Fruit fly (Drosophila melanogaster) whole organism, embryonic: ENCODE results near the gene Taf10.

Experiments used
- Atf-2 ChIP-seq: fragments of 200-800 bp; sonication (Bioruptor generic); optimal IDR thresholded peaks from 2 replicates; lab custom pipeline; 2016; ENCODE audit warnings: missing biosample characterization, missing genetic modification characterization
- CG11504 ChIP-seq: fragments of 200-800 bp; sonication (Bioruptor generic); optimal IDR thresholded peaks from 3 replicates; lab custom pipeline; 2019; ENCODE audit warnings: missing biosample characterization, mild to moderate bottlenecking, missing genetic modification characterization, moderate library complexity
- CG12104 ChIP-seq: fragments of 200-800 bp; sonication (Bioruptor generic); optimal IDR thresholded peaks from 3 replicates; lab custom pipeline; 2016; ENCODE audit warnings: missing biosample characterization, missing genetic modification characterization
- CG12236 ChIP-seq: fragments of 200-800 bp; sonication (Bioruptor generic); optimal IDR thresholded peaks from 2 replicates; lab custom pipeline; 2016; ENCODE audit warnings: missing biosample characterization, missing genetic modification characterization
- CG13296 ChIP-seq: fragments of 200-800 bp; sonication (Bioruptor generic); optimal IDR thresholded peaks from 3 replicates; lab custom pipeline; 2018; ENCODE audit warnings: missing biosample characterization, mild to moderate bottlenecking, missing genetic modification characterization
- CG13424 ChIP-seq: fragments of 200-800 bp; sonication (Bioruptor generic); optimal IDR thresholded peaks from 2 replicates; lab custom pipeline; 2019; ENCODE audit warnings: missing biosample characterization, mild to moderate bottlenecking, missing genetic modification characterization, moderate library complexity
- CG13775 ChIP-seq: fragments of 200-800 bp; sonication (Bioruptor generic); optimal IDR thresholded peaks from 3 replicates; lab custom pipeline; 2017; ENCODE audit warnings: missing biosample characterization, mild to moderate bottlenecking, missing genetic modification characterization
- CG1529 ChIP-seq: fragments of 200-800 bp; sonication (Bioruptor generic); optimal IDR thresholded peaks from 3 replicates; lab custom pipeline; 2018; ENCODE audit warnings: missing biosample characterization, missing genetic modification characterization
- CG16863 ChIP-seq: fragments of 200-800 bp; sonication (Bioruptor generic); optimal IDR thresholded peaks from 3 replicates; lab custom pipeline; 2016; ENCODE audit warnings: missing biosample characterization, missing genetic modification characterization
- CG18011 ChIP-seq: fragments of 200-800 bp; sonication (Bioruptor generic); optimal IDR thresholded peaks from 2 replicates; lab custom pipeline; 2017; ENCODE audit warnings: missing biosample characterization, missing genetic modification characterization, mild to moderate bottlenecking, moderate library complexity, missing genotype
- CG2116 ChIP-seq: fragments of 200-800 bp; sonication (Bioruptor generic); optimal IDR thresholded peaks from 3 replicates; lab custom pipeline; 2018; ENCODE audit warnings: missing biosample characterization, mild to moderate bottlenecking, missing genetic modification characterization
- CG2202 ChIP-seq: fragments of 200-800 bp; sonication (Bioruptor generic); optimal IDR thresholded peaks from 2 replicates; lab custom pipeline; 2018; ENCODE audit warnings: missing biosample characterization, mild to moderate bottlenecking, missing genetic modification characterization
- CG2712 ChIP-seq: fragments of 200-800 bp; optimal IDR thresholded peaks from 3 replicates; lab custom pipeline; 2019; ENCODE audit warnings: missing biosample characterization, mild to moderate bottlenecking, missing genetic modification characterization, moderate library complexity
- CG30431 ChIP-seq: fragments of 200-800 bp; sonication (Bioruptor generic); optimal IDR thresholded peaks from 2 replicates; lab custom pipeline; 2017; ENCODE audit warnings: missing biosample characterization, missing genetic modification characterization
- CG3281 ChIP-seq: fragments of 200-800 bp; sonication (Bioruptor generic); optimal IDR thresholded peaks from 3 replicates; lab custom pipeline; 2017; ENCODE audit warnings: missing biosample characterization, mild to moderate bottlenecking, missing genetic modification characterization
- CG3847 ChIP-seq: fragments of 200-800 bp; sonication (Bioruptor generic); IDR thresholded peaks from 2 replicates; pipeline ENCODE4 v1.3.6; 2022; ENCODE audit warnings: missing biosample characterization, missing genetic modification characterization
- CG8281 ChIP-seq: fragments of 200-800 bp; sonication (Bioruptor generic); optimal IDR thresholded peaks from 2 replicates; lab custom pipeline; 2018; ENCODE audit warnings: missing biosample characterization, mild to moderate bottlenecking, missing genetic modification characterization, moderate library complexity
- CG8478 ChIP-seq: fragments of >200 bp; optimal IDR thresholded peaks from 2 replicates; lab custom pipeline; 2018
- CG8765 ChIP-seq: fragments of 200-800 bp; sonication (Bioruptor generic); IDR thresholded peaks from 2 replicates; pipeline ENCODE4 v1.3.6; 2022; ENCODE audit warnings: missing biosample characterization, missing genetic modification characterization
- CG8944 ChIP-seq: fragments of 200-800 bp; sonication (Bioruptor generic); optimal IDR thresholded peaks from 3 replicates; lab custom pipeline; 2016; ENCODE audit warnings: missing biosample characterization, missing genetic modification characterization
- CG9876 ChIP-seq: fragments of 200-800 bp; sonication (Bioruptor generic); optimal IDR thresholded peaks from 2 replicates; lab custom pipeline; 2016; ENCODE audit warnings: missing biosample characterization, missing genetic modification characterization
- CoRest ChIP-seq: fragments of 200-800 bp; sonication (Bioruptor generic); optimal IDR thresholded peaks from 3 replicates; lab custom pipeline; 2018; ENCODE audit warnings: missing biosample characterization, mild to moderate bottlenecking, missing genetic modification characterization, moderate library complexity
- Dll ChIP-seq: fragments of 200-800 bp; sonication (Bioruptor generic); IDR thresholded peaks from 4 replicates; pipeline ENCODE4 v1.3.6; 2022; ENCODE audit warnings: missing biosample characterization, missing genetic modification characterization; ENCODE audit not compliant: partially characterized antibody
- Doc2 ChIP-seq: fragments of 200-800 bp; sonication (Bioruptor generic); IDR thresholded peaks from 2 replicates; pipeline ENCODE4 v1.3.6; 2022; ENCODE audit warnings: missing biosample characterization, missing genetic modification characterization
- Dp ChIP-seq: fragments of 200-800 bp; sonication (Bioruptor generic); optimal IDR thresholded peaks from 2 replicates; lab custom pipeline; 2018; ENCODE audit warnings: missing biosample characterization, mild to moderate bottlenecking, missing genetic modification characterization, moderate library complexity
- Elba2 ChIP-seq: fragments of 200-800 bp; sonication (Bioruptor generic); optimal IDR thresholded peaks from 3 replicates; lab custom pipeline; 2016; ENCODE audit warnings: missing biosample characterization, missing genetic modification characterization
- Fer1 ChIP-seq: fragments of 200-800 bp; sonication (Bioruptor generic); optimal IDR thresholded peaks from 2 replicates; lab custom pipeline; 2017; ENCODE audit warnings: missing biosample characterization, mild to moderate bottlenecking, missing genetic modification characterization
- Gsc ChIP-seq: fragments of 200-800 bp; sonication (Bioruptor generic); IDR thresholded peaks from 2 replicates; pipeline ENCODE4 v1.3.6; 2022; ENCODE audit warnings: missing biosample characterization, missing genetic modification characterization
- Hmx ChIP-seq: fragments of 200-800 bp; sonication (Bioruptor generic); optimal IDR thresholded peaks from 2 replicates; lab custom pipeline; 2016; ENCODE audit warnings: missing biosample characterization, missing genetic modification characterization
- Jarid2 ChIP-seq: fragments of 200-800 bp; sonication (Bioruptor generic); optimal IDR thresholded peaks from 3 replicates; lab custom pipeline; 2017; ENCODE audit warnings: mild to moderate bottlenecking, missing biosample characterization, missing genetic modification reagents, missing genetic modification characterization
- MTF-1 ChIP-seq: fragments of 200-800 bp; sonication (Bioruptor generic); optimal IDR thresholded peaks from 2 replicates; lab custom pipeline; 2018; ENCODE audit warnings: missing biosample characterization, mild to moderate bottlenecking, missing genetic modification characterization, borderline replicate concordance
- Mes4 ChIP-seq: fragments of 200-800 bp; sonication (Bioruptor generic); optimal IDR thresholded peaks from 2 replicates; lab custom pipeline; 2016; ENCODE audit warnings: missing biosample characterization, missing genetic modification characterization
- PHDP ChIP-seq: fragments of 200-800 bp; sonication (Bioruptor generic); optimal IDR thresholded peaks from 3 replicates; lab custom pipeline; 2018; ENCODE audit warnings: missing biosample characterization, mild to moderate bottlenecking, missing genetic modification characterization, moderate library complexity
- Poxn ChIP-seq: fragments of 200-800 bp; sonication (Bioruptor generic); IDR thresholded peaks from 2 replicates; pipeline ENCODE4 v1.3.6; 2022; ENCODE audit warnings: missing biosample characterization, missing genetic modification characterization
- Sox100B ChIP-seq: fragments of 200-800 bp; sonication (Bioruptor generic); optimal IDR thresholded peaks from 3 replicates; lab custom pipeline; 2018; ENCODE audit warnings: missing biosample characterization, mild to moderate bottlenecking, missing genetic modification characterization
- Sry-β ChIP-seq: fragments of 200-800 bp; sonication (Bioruptor generic); optimal IDR thresholded peaks from 2 replicates; lab custom pipeline; 2018; ENCODE audit warnings: missing biosample characterization, mild to moderate bottlenecking, missing genetic modification characterization, moderate library complexity
- Usf ChIP-seq: fragments of 200-800 bp; sonication (Bioruptor generic); optimal IDR thresholded peaks from 2 replicates; lab custom pipeline; 2017; ENCODE audit warnings: missing genotype, missing biosample characterization, missing genetic modification characterization
- ab ChIP-seq: fragments of 200-800 bp; sonication (Bioruptor generic); optimal IDR thresholded peaks from 2 replicates; lab custom pipeline; 2016; ENCODE audit warnings: missing biosample characterization, missing genetic modification characterization
- bcd ChIP-seq: fragments of 200-800 bp; sonication (Bioruptor generic); optimal IDR thresholded peaks from 2 replicates; lab custom pipeline; 2017; ENCODE audit warnings: missing biosample characterization, mild to moderate bottlenecking, missing genetic modification characterization
- crol ChIP-seq: fragments of 200-800 bp; sonication (Bioruptor generic); IDR thresholded peaks from 2 replicates; pipeline ENCODE4 v1.3.6; 2022; ENCODE audit warnings: missing biosample characterization, missing genetic modification characterization
- gsb-n ChIP-seq: fragments of 200-800 bp; sonication (Bioruptor generic); optimal IDR thresholded peaks from 3 replicates; lab custom pipeline; 2018; ENCODE audit warnings: missing biosample characterization, mild to moderate bottlenecking, missing genetic modification characterization
- jigr1 ChIP-seq: fragments of 200-800 bp; sonication (Bioruptor generic); IDR thresholded peaks from 3 replicates; pipeline ENCODE4 v1.3.6; 2022; ENCODE audit warnings: missing biosample characterization, missing genetic modification characterization
- kni ChIP-seq: fragments of 200-800 bp; sonication (Bioruptor generic); optimal IDR thresholded peaks from 3 replicates; lab custom pipeline; 2017; ENCODE audit warnings: mild to moderate bottlenecking, missing biosample characterization, missing genetic modification reagents, missing genetic modification characterization
- salm ChIP-seq: fragments of 200-800 bp; sonication (Bioruptor generic); optimal IDR thresholded peaks from 2 replicates; lab custom pipeline; 2018; ENCODE audit warnings: missing biosample characterization, mild to moderate bottlenecking, missing genetic modification characterization
- sd ChIP-seq: fragments of 200-800 bp; sonication (Bioruptor generic); optimal IDR thresholded peaks from 3 replicates; lab custom pipeline; 2018; ENCODE audit warnings: missing biosample characterization, mild to moderate bottlenecking, missing genetic modification characterization, moderate library complexity
- slou ChIP-seq: fragments of 200-800 bp; sonication (Bioruptor generic); optimal IDR thresholded peaks from 3 replicates; lab custom pipeline; 2016; ENCODE audit warnings: missing biosample characterization, missing genetic modification characterization
- ssp ChIP-seq: fragments of 200-800 bp; sonication (Bioruptor generic); IDR thresholded peaks from 2 replicates; pipeline ENCODE4 v1.3.6; 2022; ENCODE audit warnings: missing biosample characterization, missing genetic modification characterization
- tio ChIP-seq: fragments of 200-800 bp; sonication (Bioruptor generic); optimal IDR thresholded peaks from 2 replicates; lab custom pipeline; 2017; ENCODE audit warnings: missing biosample characterization, missing genetic modification characterization, inconsistent platforms
- usp ChIP-seq: fragments of >200 bp; optimal IDR thresholded peaks from 2 replicates; lab custom pipeline; 2017; ENCODE audit warnings: missing biosample characterization, missing genetic modification characterization
- wor ChIP-seq: fragments of 200-800 bp; sonication (Bioruptor generic); IDR thresholded peaks from 2 replicates; pipeline ENCODE4 v1.3.6; 2022; ENCODE audit warnings: missing biosample characterization, missing genetic modification characterization

Gene Taf10

DNA sequence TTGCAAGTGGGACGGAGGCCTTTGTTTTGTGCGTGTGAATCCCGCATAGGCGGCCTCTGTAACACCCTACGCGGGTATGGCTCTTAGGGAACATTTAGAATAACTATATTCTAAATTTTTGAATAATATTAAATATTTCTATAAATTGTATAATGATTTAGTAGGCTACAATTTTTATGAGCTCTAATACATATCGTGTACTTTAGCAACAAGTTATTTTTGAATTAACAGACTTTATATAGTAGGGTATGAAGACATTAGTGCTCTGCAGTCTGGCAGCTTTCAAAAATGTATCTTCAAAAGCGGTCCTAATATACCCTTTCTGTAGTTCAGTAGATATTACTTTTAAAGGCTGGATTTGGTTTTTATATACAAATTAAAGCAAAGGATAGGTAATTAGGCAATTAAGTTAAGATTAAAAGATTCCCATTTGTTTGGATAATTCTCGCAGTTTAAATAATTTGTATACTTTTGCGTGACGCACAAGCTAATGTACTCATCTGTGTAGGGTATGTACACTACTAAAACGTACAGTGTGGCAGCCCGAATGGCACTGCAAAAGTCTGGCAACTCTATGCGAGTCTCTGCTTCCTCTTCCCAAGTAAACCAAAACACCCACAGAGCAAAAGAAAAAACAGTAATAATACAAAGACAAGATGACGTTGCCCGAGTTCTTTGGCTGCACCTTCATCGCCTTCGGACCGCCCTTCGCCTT, 1.9 kb upstream of the Taf10 start, which contains the start of the genes Snx21 and aph-1 (continued):
- TF ChIP-seq crol (GFP tag; lab: Robert Waterston, UW) (peak; percentile 32; the same call in 1 of the 2 replicates), Hmx (peak; percentile 77), CG8281 (tag; lab: Kevin White, UChicago) (peak; percentile 80), CG12104 (GFP tag; lab: Kevin White, UChicago) (peak; percentile 87), MTF-1 (GFP tag; lab: Kevin White, UChicago) (peak; percentile 50), CG2116 (GFP tag; lab: Kevin White, UChicago) (peak; percentile 70), CG8765 (GFP tag; lab: Robert Waterston, UW) (peak; percentile 75), CG13296 (GFP tag; lab: Kevin White, UChicago) (peak; percentile 91), CG2712 (tag; lab: Kevin White, UChicago) (peak; percentile 94), Usf (GFP tag; lab: Kevin White, UChicago) (peak; percentile 83), ssp (GFP tag; lab: Robert Waterston, UW) (peak; percentile 80), Fer1 (GFP tag; lab: Kevin White, UChicago) (peak; percentile 93), Gsc (GFP tag; lab: Robert Waterston, UW) (peak; percentile 74), CG11504 (tag; lab: Kevin White, UChicago) (peak; percentile 93), CG9876 (peak; percentile 82), CG1529 (GFP tag; lab: Kevin White, UChicago) (peak; percentile 79), CG12236 (GFP tag; lab: Kevin White, UChicago) (peak; percentile 54), kni (GFP tag; lab: Kevin White, UChicago) (peak; percentile 70), CG8478 (lab: Kevin White, UChicago) (no peak), CG30431 (GFP tag; lab: Kevin White, UChicago) (peak; percentile 88), sd (tag; lab: Kevin White, UChicago) (peak; percentile 77), CG13775 (GFP tag; lab: Kevin White, UChicago) (peak; percentile 92), bcd (GFP tag; lab: Kevin White, UChicago) (peak; percentile 91), CoRest (peak; percentile 95), CG8944 (GFP tag; lab: Kevin White, UChicago) (peak; percentile 91), Sox100B (GFP tag; lab: Kevin White, UChicago) (peak; percentile 93), Jarid2 (peak; percentile 63), CG3281 (GFP tag; lab: Kevin White, UChicago) (peak; percentile 93), Poxn (peak; percentile 54), Dp (GFP tag; lab: Kevin White, UChicago) (no peak), CG3847 (GFP tag; lab: Robert Waterston, UW) (peak; percentile 85), usp (GFP tag; lab: Kevin White, UChicago) (no peak), Sry-β (GFP tag; lab: Kevin White, UChicago) (peak; percentile 38), CG18011 (peak; percentile 70), CG2202 (tag; lab: Kevin White, UChicago) (peak; percentile 69), Doc2 (GFP tag; lab: Robert Waterston, UW) (0 out of 2 replicates have a peak, but pooled peaks have one; percentile 47), CG16863 (GFP tag; lab: Kevin White, UChicago) (peak; percentile 85), jigr1 (GFP tag; lab: Robert Waterston, UW) (peak; percentile 77; the same call in 2 of the 3 replicates), salm (peak; percentile 80), gsb-n (peak; percentile 90), slou (peak; percentile 84), Elba2 (GFP tag; lab: Kevin White, UChicago) (no peak), Atf-2 (GFP tag; lab: Kevin White, UChicago) (peak; percentile 85), CG13424 (tag; lab: Kevin White, UChicago) (peak; percentile 94), Dll (GFP tag; lab: Robert Waterston, UW) (no peak), Mes4 (GFP tag; lab: Kevin White, UChicago) (peak; percentile 77), tio (GFP tag; lab: Kevin White, UChicago) (peak; percentile 92), PHDP (tag; lab: Kevin White, UChicago) (peak; percentile 94), ab (GFP tag; lab: Kevin White, UChicago) (peak; percentile 75), wor (GFP tag; lab: Robert Waterston, UW) (peak; percentile 75)
